Worm (Caenorhabditis elegans) whole organism, late embryonic: ENCODE results near the gene T01H3.3.

Experiments
- dmd-4 ChIP-seq: sonication (generic microtip); optimal IDR thresholded peaks from 2 replicates; lab custom pipeline; 2016; ENCODE audit warnings: borderline replicate concordance, missing genetic modification characterization, missing compliant biosample characterization
- hlh-8 ChIP-seq: sonication (generic microtip); optimal IDR thresholded peaks from 2 replicates; lab custom pipeline; 2016; ENCODE audit warnings: missing genotype, missing genetic modification characterization, missing compliant biosample characterization
- nfya-1 ChIP-seq: sonication (generic microtip); optimal IDR thresholded peaks from 2 replicates; lab custom pipeline; 2017; ENCODE audit warnings: missing genetic modification characterization, mild to moderate bottlenecking, missing compliant biosample characterization, antibody characterized with exemption, moderate library complexity
- nhr-11 ChIP-seq: fragments of 150-350 bp; optimal IDR thresholded peaks from 2 replicates; lab custom pipeline; 2014; ENCODE audit warnings: missing biosample characterization, missing genetic modification characterization
- pha-4 ChIP-seq: fragments of 150-350 bp; optimal IDR thresholded peaks from 2 replicates; lab custom pipeline; 2018; ENCODE audit warnings: missing biosample characterization, missing genetic modification reagents, missing genetic modification characterization
- ttx-3 ChIP-seq: sonication (generic microtip); optimal IDR thresholded peaks from 2 replicates; lab custom pipeline; 2016; ENCODE audit warnings: missing genetic modification reagents, missing genetic modification characterization, missing compliant biosample characterization

ce11 chrII:7851480-7851879 is 22.2 kb downstream of the T01H3.3 start:
- TF ChIP-seq nhr-11 (tag; lab: Kevin White, UChicago) = no peak
- TF ChIP-seq hlh-8 (tag; lab: Kevin White, UChicago) = no peak
- TF ChIP-seq ttx-3 (tag; lab: Kevin White, UChicago) = no peak
- TF ChIP-seq nfya-1 (tag; lab: Kevin White, UChicago) = no peak
- no peak for TF ChIP-seq dmd-4 (tag; lab: Kevin White, UChicago)
- TF ChIP-seq pha-4 (tag; lab: Kevin White, UChicago) = no peak
